Worm (Caenorhabditis elegans) whole organism, L4 larva: ENCODE measurements around the gene ndub-3.

Source experiments
- R02D3.7 ChIP-seq: fragments of 150-350 bp; sonication (generic microtip); optimal IDR thresholded peaks from 3 replicates; lab custom pipeline; 2014; ENCODE audit warnings: missing biosample characterization, missing genetic modification characterization
- T26A8.4 ChIP-seq: fragments of 200-800 bp; sonication (Bioruptor generic); IDR thresholded peaks from 2 replicates; pipeline ENCODE4 v1.3.6; 2022; ENCODE audit warnings: missing genetic modification characterization, missing compliant biosample characterization
- ama-1 ChIP-seq: fragments of 150-350 bp; optimal IDR thresholded peaks from 2 replicates; lab custom pipeline; 2014; ENCODE audit warnings: inconsistent platforms, mixed read lengths
- egl-27 ChIP-seq: sonication (generic microtip); optimal IDR thresholded peaks from 3 replicates; lab custom pipeline; 2017; ENCODE audit warnings: missing biosample characterization, missing genetic modification reagents, missing genetic modification characterization
- nhr-77 ChIP-seq: fragments of 150-350 bp; optimal IDR thresholded peaks from 2 replicates; lab custom pipeline; 2014; ENCODE audit warnings: missing biosample characterization, missing genetic modification characterization
- pha-4 ChIP-seq, 2 experiments: fragments of 150-350 bp in 1 of 2; fragments of 200-800 bp in 1 of 2; sonication (Bioruptor generic) in 1 of 2; IDR thresholded peaks in 1 of 2; optimal IDR thresholded peaks in 1 of 2; 2 replicates each; pipeline versions ENCODE4 v1.3.6 to Lab custom; 2014 to 2022; ENCODE audit warnings: missing genetic modification characterization in 2 of 2, missing genetic modification reagents in 2 of 2, missing biosample characterization in 1 of 2, missing compliant biosample characterization in 1 of 2
- ztf-11 ChIP-seq: fragments of 150-350 bp; optimal IDR thresholded peaks from 2 replicates; lab custom pipeline; 2014; ENCODE audit warnings: missing biosample characterization, missing genetic modification characterization

- TF ChIP-seq pha-4 (GFP tag; IDR thresholded peaks at IDR 0.05; lab: Robert Waterston, UW), result no peak
- no peak for TF ChIP-seq pha-4 (tag; optimal IDR thresholded peaks at IDR 0.05; lab: Kevin White, UChicago)
- TF ChIP-seq ama-1, result no peak
- no peak for TF ChIP-seq nhr-77 (tag; lab: Kevin White, UChicago)
- no peak for TF ChIP-seq egl-27 (tag; lab: Kevin White, UChicago)
- TF ChIP-seq R02D3.7 (tag; lab: Kevin White, UChicago), result no peak
- TF ChIP-seq ztf-11, result no peak
- TF ChIP-seq T26A8.4, result no peak
Observed at ce11 chrII:8959081-8959480, 5.6 kb downstream of the ndub-3 start.
